Worm (Caenorhabditis elegans) whole organism, late embryonic: ENCODE results near the gene abu-1.

Source experiments
- C08G9.2 ChIP-seq: sonication (generic microtip); optimal IDR thresholded peaks from 2 replicates; lab custom pipeline; 2016; ENCODE audit warnings: mild to moderate bottlenecking, missing genetic modification characterization, moderate library complexity, missing compliant biosample characterization
- K02D7.2 ChIP-seq: sonication (generic microtip); optimal IDR thresholded peaks from 2 replicates; lab custom pipeline; 2017; ENCODE audit warnings: mild to moderate bottlenecking, missing genetic modification characterization, missing compliant biosample characterization
- K09A11.1 ChIP-seq: sonication (generic microtip); optimal IDR thresholded peaks from 2 replicates; lab custom pipeline; 2017; ENCODE audit warnings: antibody characterized with exemption, mild to moderate bottlenecking, missing genetic modification characterization, missing compliant biosample characterization; ENCODE audit not compliant: insufficient read depth
- T23F11.4 ChIP-seq: fragments of 200-800 bp; sonication (Bioruptor generic); optimal IDR thresholded peaks from 2 replicates; lab custom pipeline; 2018; ENCODE audit warnings: mild to moderate bottlenecking, missing genetic modification characterization, missing compliant biosample characterization
- Y22D7AL.16 ChIP-seq: sonication (generic microtip); optimal IDR thresholded peaks from 2 replicates; lab custom pipeline; 2016; ENCODE audit warnings: missing genetic modification characterization, missing compliant biosample characterization
- ahr-1 ChIP-seq: sonication (generic microtip); optimal IDR thresholded peaks from 2 replicates; lab custom pipeline; 2016; ENCODE audit warnings: missing genetic modification characterization, missing compliant biosample characterization
- ama-1 ChIP-seq: fragments of 150-350 bp; optimal IDR thresholded peaks from 2 replicates; lab custom pipeline; 2014
- ceh-14 ChIP-seq: sonication (generic microtip); optimal IDR thresholded peaks from 2 replicates; lab custom pipeline; 2016; ENCODE audit warnings: missing genotype, missing genetic modification characterization, missing compliant biosample characterization
- ceh-18 ChIP-seq: sonication (generic microtip); optimal IDR thresholded peaks from 2 replicates; lab custom pipeline; 2016; ENCODE audit warnings: missing genetic modification characterization, missing compliant biosample characterization
- ceh-19 ChIP-seq: fragments of 200-800 bp; sonication (Bioruptor generic); optimal IDR thresholded peaks from 2 replicates; lab custom pipeline; 2018; ENCODE audit warnings: mild to moderate bottlenecking, missing genetic modification characterization, missing compliant biosample characterization
- ceh-6 ChIP-seq: fragments of 200-800 bp; sonication (Bioruptor generic); optimal IDR thresholded peaks from 2 replicates; lab custom pipeline; 2018; ENCODE audit warnings: mild to moderate bottlenecking, missing genetic modification characterization, missing compliant biosample characterization
- che-1 ChIP-seq: sonication (generic microtip); optimal IDR thresholded peaks from 2 replicates; lab custom pipeline; 2016; ENCODE audit warnings: mild to moderate bottlenecking, missing genetic modification characterization, missing compliant biosample characterization
- dve-1 ChIP-seq: sonication (generic microtip); optimal IDR thresholded peaks from 2 replicates; lab custom pipeline; 2017; ENCODE audit warnings: antibody characterized with exemption, mild to moderate bottlenecking, missing genetic modification characterization, missing compliant biosample characterization
- elt-2 ChIP-seq: sonication (generic microtip); optimal IDR thresholded peaks from 2 replicates; lab custom pipeline; 2016; ENCODE audit warnings: missing genetic modification reagents, missing genetic modification characterization, missing compliant biosample characterization
- ets-4 ChIP-seq: sonication (generic microtip); optimal IDR thresholded peaks from 2 replicates; lab custom pipeline; 2016; ENCODE audit warnings: missing genetic modification characterization, missing compliant biosample characterization
- eyg-1 ChIP-seq: sonication (generic microtip); optimal IDR thresholded peaks from 2 replicates; lab custom pipeline; 2016; ENCODE audit warnings: missing genotype, missing genetic modification characterization, missing compliant biosample characterization
- fkh-10 ChIP-seq: fragments of 150-350 bp; optimal IDR thresholded peaks from 2 replicates; lab custom pipeline; 2014; ENCODE audit warnings: missing biosample characterization, missing genetic modification reagents, missing genetic modification characterization
- fkh-6 ChIP-seq: sonication (generic microtip); optimal IDR thresholded peaks from 2 replicates; lab custom pipeline; 2016; ENCODE audit warnings: missing genetic modification characterization, missing compliant biosample characterization
- hlh-13 ChIP-seq: fragments of 200-800 bp; sonication (Bioruptor generic); optimal IDR thresholded peaks from 2 replicates; lab custom pipeline; 2018; ENCODE audit warnings: mild to moderate bottlenecking, missing genetic modification characterization, missing compliant biosample characterization
- hlh-15 ChIP-seq: sonication (generic microtip); optimal IDR thresholded peaks from 2 replicates; lab custom pipeline; 2016; ENCODE audit warnings: missing genetic modification characterization, missing compliant biosample characterization
- hlh-30 ChIP-seq: sonication (generic microtip); optimal IDR thresholded peaks from 2 replicates; lab custom pipeline; 2017; ENCODE audit warnings: antibody characterized with exemption, missing genetic modification characterization, missing compliant biosample characterization; ENCODE audit not compliant: insufficient read depth
- hlh-6 ChIP-seq: sonication (generic microtip); optimal IDR thresholded peaks from 2 replicates; lab custom pipeline; 2016; ENCODE audit warnings: missing genotype, missing genetic modification characterization, missing compliant biosample characterization
- lim-6 ChIP-seq: sonication (generic microtip); optimal IDR thresholded peaks from 2 replicates; lab custom pipeline; 2016; ENCODE audit warnings: missing genetic modification characterization, missing compliant biosample characterization
- lin-11 ChIP-seq: fragments of 200-800 bp; sonication (Bioruptor generic); optimal IDR thresholded peaks from 2 replicates; lab custom pipeline; 2018; ENCODE audit warnings: mild to moderate bottlenecking, missing genetic modification characterization, missing compliant biosample characterization
- madf-2 ChIP-seq: sonication (generic microtip); optimal IDR thresholded peaks from 2 replicates; lab custom pipeline; 2017; ENCODE audit warnings: missing genetic modification characterization, missing compliant biosample characterization
- mec-3 ChIP-seq: sonication (generic microtip); optimal IDR thresholded peaks from 2 replicates; lab custom pipeline; 2016; ENCODE audit warnings: borderline replicate concordance, missing genetic modification characterization, missing compliant biosample characterization
- nhr-11 ChIP-seq: fragments of 150-350 bp; optimal IDR thresholded peaks from 2 replicates; lab custom pipeline; 2014; ENCODE audit warnings: missing biosample characterization, missing genetic modification characterization
- nhr-232 ChIP-seq: sonication (generic microtip); optimal IDR thresholded peaks from 2 replicates; lab custom pipeline; 2016; ENCODE audit warnings: missing genetic modification characterization, missing compliant biosample characterization
- npax-4 ChIP-seq: sonication (generic microtip); optimal IDR thresholded peaks from 2 replicates; lab custom pipeline; 2016; ENCODE audit warnings: missing genetic modification characterization, missing compliant biosample characterization
- odd-2 ChIP-seq: sonication (generic microtip); optimal IDR thresholded peaks from 2 replicates; lab custom pipeline; 2017; ENCODE audit warnings: antibody characterized with exemption, mild to moderate bottlenecking, missing genetic modification characterization, missing compliant biosample characterization
- pag-3 ChIP-seq: sonication (generic microtip); optimal IDR thresholded peaks from 2 replicates; lab custom pipeline; 2016; ENCODE audit warnings: missing compliant biosample characterization, missing genetic modification characterization, borderline replicate concordance
- pat-9 ChIP-seq: fragments of 200-800 bp; sonication (Bioruptor generic); optimal IDR thresholded peaks from 2 replicates; lab custom pipeline; 2018; ENCODE audit warnings: mild to moderate bottlenecking, missing genetic modification characterization, moderate library complexity, missing compliant biosample characterization
- pha-2 ChIP-seq: sonication (generic microtip); optimal IDR thresholded peaks from 2 replicates; lab custom pipeline; 2017; ENCODE audit warnings: mild to moderate bottlenecking, missing genetic modification characterization, missing compliant biosample characterization
- pros-1 ChIP-seq: fragments of 150-350 bp; optimal IDR thresholded peaks from 2 replicates; lab custom pipeline; 2014; ENCODE audit warnings: missing biosample characterization, missing genetic modification reagents, missing genetic modification characterization
- sdc-2 ChIP-seq: sonication (generic microtip); optimal IDR thresholded peaks from 2 replicates; lab custom pipeline; 2016; ENCODE audit warnings: missing genotype, missing genetic modification characterization, missing compliant biosample characterization
- sox-2 ChIP-seq: fragments of 200-800 bp; sonication (Bioruptor generic); IDR thresholded peaks from 2 replicates; pipeline ENCODE4 v1.3.6; 2022; ENCODE audit warnings: missing genetic modification reagents, missing genetic modification characterization, missing compliant biosample characterization
- sox-4 ChIP-seq: sonication (generic microtip); optimal IDR thresholded peaks from 2 replicates; lab custom pipeline; 2017; ENCODE audit warnings: mild to moderate bottlenecking, missing genetic modification characterization, inconsistent platforms, missing compliant biosample characterization
- syd-9 ChIP-seq: sonication (generic microtip); optimal IDR thresholded peaks from 2 replicates; lab custom pipeline; 2016; ENCODE audit warnings: mild to moderate bottlenecking, missing genetic modification characterization, moderate library complexity, missing compliant biosample characterization
- tbx-2 ChIP-seq: sonication (generic microtip); optimal IDR thresholded peaks from 2 replicates; lab custom pipeline; 2016; ENCODE audit warnings: missing genetic modification characterization, missing compliant biosample characterization
- tbx-7 ChIP-seq: sonication (generic microtip); optimal IDR thresholded peaks from 2 replicates; lab custom pipeline; 2016; ENCODE audit warnings: missing genotype, missing genetic modification characterization, missing compliant biosample characterization
- unc-42 ChIP-seq: sonication (generic microtip); optimal IDR thresholded peaks from 2 replicates; lab custom pipeline; 2016; ENCODE audit warnings: missing genotype, missing genetic modification characterization, missing compliant biosample characterization
- unc-55 ChIP-seq: sonication (generic microtip); optimal IDR thresholded peaks from 2 replicates; lab custom pipeline; 2017; ENCODE audit warnings: missing biosample characterization, missing genetic modification reagents, missing genetic modification characterization
- unc-86 ChIP-seq: sonication (generic microtip); optimal IDR thresholded peaks from 2 replicates; lab custom pipeline; 2016; ENCODE audit warnings: missing genetic modification characterization, missing compliant biosample characterization

Gene abu-1

DNA sequence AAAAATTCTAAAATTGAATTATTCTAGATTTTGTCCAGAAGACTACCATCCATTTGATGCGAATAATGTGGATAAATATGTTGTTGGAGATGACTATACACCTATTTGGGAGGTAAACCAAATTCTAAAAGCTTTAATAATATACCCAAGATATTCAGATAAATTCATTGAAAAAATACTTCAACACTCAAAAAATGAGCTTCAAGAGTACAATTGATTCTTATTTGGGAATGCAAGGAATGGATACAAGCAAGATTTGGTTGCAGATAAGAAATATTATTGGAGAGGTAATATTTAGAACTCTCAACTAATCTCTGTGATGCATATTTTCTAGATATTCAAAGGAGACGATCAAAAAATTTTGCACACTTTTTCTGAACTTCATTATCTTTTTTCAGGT is 21.4 kb downstream of the abu-1 start:
- TF ChIP-seq hlh-13, result no peak
- TF ChIP-seq ets-4 (tag; lab: Kevin White, UChicago), result no peak
- no peak for TF ChIP-seq ama-1 (lab: Kevin White, UChicago)
- no peak for TF ChIP-seq unc-86 (tag; lab: Kevin White, UChicago)
- TF ChIP-seq tbx-7, result no peak
- TF ChIP-seq nhr-11 (tag; lab: Kevin White, UChicago), result no peak
- TF ChIP-seq mec-3 (tag; lab: Kevin White, UChicago), result no peak
- no peak for TF ChIP-seq dve-1 (tag; lab: Kevin White, UChicago)
- no peak for TF ChIP-seq sdc-2 (tag; lab: Kevin White, UChicago)
- no peak for TF ChIP-seq lim-6 (tag; lab: Kevin White, UChicago)
- TF ChIP-seq, all 69 proteins: peak for 0

DNA sequence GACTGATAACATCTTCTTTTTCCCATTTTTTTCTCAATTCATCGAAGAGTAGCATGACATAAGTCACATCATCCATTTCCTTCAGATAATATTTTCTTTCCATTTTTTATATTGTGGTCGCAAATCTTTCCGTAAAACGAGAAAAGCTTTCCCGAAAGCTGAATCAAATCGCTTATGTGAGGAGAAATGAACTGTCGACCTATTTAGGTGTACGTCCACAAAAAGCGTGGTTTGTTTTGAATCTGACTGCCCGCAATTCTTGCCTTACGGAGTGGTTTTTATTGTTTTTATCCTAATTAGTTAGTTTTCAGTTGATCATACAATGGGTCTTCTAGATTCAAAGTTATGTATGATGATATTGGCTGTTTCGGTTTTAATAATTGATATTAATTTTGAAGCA is 23.4 kb downstream of the abu-1 start, which contains the start of gene ttll-15:
Gene ttll-15 (plus strand): TSS at position 301 of the 400 bp plus-strand sequence.
- no peak for TF ChIP-seq eyg-1 (tag; lab: Kevin White, UChicago)
- TF ChIP-seq ceh-6, result no peak
- TF ChIP-seq tbx-7, result no peak
- no peak for TF ChIP-seq hlh-15 (tag; lab: Kevin White, UChicago)

ce11 chrV:10357467-10357953 is 24.1 kb downstream of the abu-1 start, which contains the start of gene ceeh-2:
TSS of gene ceeh-2 (minus strand) at chrV:10357903.
- TF ChIP-seq unc-42 (no peak), C08G9.2 (tag; lab: Kevin White, UChicago) (no peak), pha-2 (no peak), pros-1 (tag; lab: Kevin White, UChicago) (no peak), nhr-11 (tag; lab: Kevin White, UChicago) (no peak), pat-9 (tag; lab: Kevin White, UChicago) (no peak), ahr-1 (tag; lab: Kevin White, UChicago) (no peak), hlh-6 (tag; lab: Kevin White, UChicago) (no peak), ceh-14 (tag; lab: Kevin White, UChicago) (no peak), sox-2 (GFP tag; lab: Robert Waterston, UW) (no peak), K02D7.2 (tag; lab: Kevin White, UChicago) (no peak), lin-11 (tag; lab: Kevin White, UChicago) (no peak), nhr-232 (tag; lab: Kevin White, UChicago) (no peak), mec-3 (tag; lab: Kevin White, UChicago) (no peak), lim-6 (tag; lab: Kevin White, UChicago) (no peak), odd-2 (tag; lab: Kevin White, UChicago) (no peak), K09A11.1 (tag; lab: Kevin White, UChicago) (no peak), che-1 (tag; lab: Kevin White, UChicago) (no peak), ceh-6 (no peak)

DNA sequence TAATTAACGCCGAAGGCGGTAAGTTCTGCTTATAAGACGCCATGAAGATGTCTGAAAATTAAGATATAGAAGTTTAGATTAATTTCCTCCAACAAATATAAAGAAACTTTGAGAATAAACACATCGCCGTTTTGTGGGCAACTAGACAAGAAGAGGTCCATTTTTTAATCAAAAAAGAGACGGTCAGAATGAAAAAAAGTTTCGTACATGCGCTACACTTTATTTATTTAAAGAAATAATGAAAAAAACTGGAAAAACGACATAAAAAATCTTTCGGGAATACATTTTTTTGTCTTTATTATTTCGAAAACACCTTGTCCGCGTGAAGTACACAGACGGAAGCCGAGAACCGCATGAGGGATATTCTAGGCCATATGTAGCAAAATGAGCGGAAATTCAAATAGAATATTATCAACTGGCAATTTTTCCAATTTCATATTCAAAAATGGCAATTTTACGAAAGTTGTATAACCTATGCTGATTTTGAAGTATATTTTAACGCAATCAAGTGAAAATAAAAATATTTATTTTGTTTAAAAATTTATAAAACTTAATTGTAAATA is 25.8 kb downstream of the abu-1 start, which contains the start of gene sluh-7:
Gene sluh-7 (minus strand): TSS at position 51 of the 563 bp plus-strand sequence.
- TF ChIP-seq pag-3 (tag; lab: Kevin White, UChicago), result no peak
- TF ChIP-seq tbx-2 (tag; lab: Kevin White, UChicago), result peak; percentile 95
- no peak for TF ChIP-seq ceh-6
- peak; percentile 73 for TF ChIP-seq ceh-14 (tag; lab: Kevin White, UChicago)
- no peak for TF ChIP-seq npax-4 (tag; lab: Kevin White, UChicago)
- TF ChIP-seq sdc-2 (tag; lab: Kevin White, UChicago), result peak; percentile 36
- TF ChIP-seq unc-86 (tag; lab: Kevin White, UChicago), result peak; percentile 68
- no peak for TF ChIP-seq syd-9 (tag; lab: Kevin White, UChicago)
- no peak for TF ChIP-seq nhr-232 (tag; lab: Kevin White, UChicago)
- no peak for TF ChIP-seq fkh-10 (GFP tag; lab: Kevin White, UChicago)
- peak; percentile 32 for TF ChIP-seq ceh-18 (tag; lab: Kevin White, UChicago)
- no peak for TF ChIP-seq ama-1 (lab: Kevin White, UChicago)
- TF ChIP-seq ceh-19, result no peak
- TF ChIP-seq sox-4 (tag; lab: Kevin White, UChicago), result no peak
- no peak for TF ChIP-seq hlh-30 (tag; lab: Kevin White, UChicago)
- TF ChIP-seq eyg-1 (tag; lab: Kevin White, UChicago), result peak; percentile 19
- no peak for TF ChIP-seq che-1 (tag; lab: Kevin White, UChicago)
- no peak for TF ChIP-seq hlh-6 (tag; lab: Kevin White, UChicago)
- no peak for TF ChIP-seq madf-2 (tag; lab: Kevin White, UChicago)
- peak; percentile 8 for TF ChIP-seq pha-2
- TF ChIP-seq hlh-13, result no peak
- peak; percentile 11 for TF ChIP-seq unc-42
- peak; percentile 71 for TF ChIP-seq elt-2 (tag; lab: Kevin White, UChicago)
- TF ChIP-seq T23F11.4, result no peak
- no peak for TF ChIP-seq K02D7.2 (tag; lab: Kevin White, UChicago)
- TF ChIP-seq fkh-6, result peak; percentile 79
- TF ChIP-seq lin-11 (tag; lab: Kevin White, UChicago), result no peak
- no peak for TF ChIP-seq Y22D7AL.16 (tag; lab: Kevin White, UChicago)
- no peak for TF ChIP-seq unc-55 (GFP tag; lab: Kevin White, UChicago)
- TF ChIP-seq tbx-7, result peak; percentile 93
